Fruit fly (Drosophila melanogaster) whole organism, wandering third instar larva: Measurements from ENCODE around the gene CG2698.

ENCODE experiments used
- Abd-B ChIP-seq: fragments of >200 bp; optimal IDR thresholded peaks from 2 replicates; lab custom pipeline; 2017; ENCODE audit warnings: missing biosample characterization, missing genetic modification characterization
- CG9705 ChIP-seq: fragments of 200-800 bp; sonication (Bioruptor generic); optimal IDR thresholded peaks from 2 replicates; lab custom pipeline; 2018; ENCODE audit warnings: missing biosample characterization, mild to moderate bottlenecking, missing genetic modification characterization
- GATAd ChIP-seq: sonication (Bioruptor generic); optimal IDR thresholded peaks from 2 replicates; lab custom pipeline; 2016; ENCODE audit warnings: missing biosample characterization, missing genetic modification characterization
- HLH106 ChIP-seq: fragments of 200-800 bp; optimal IDR thresholded peaks from 3 replicates; lab custom pipeline; 2019; ENCODE audit warnings: missing biosample characterization, mild to moderate bottlenecking, missing genetic modification characterization, moderate library complexity
- Hnf4 ChIP-seq: fragments of 200-800 bp; sonication (Bioruptor generic); optimal IDR thresholded peaks from 2 replicates; lab custom pipeline; 2016; ENCODE audit warnings: missing biosample characterization, mild to moderate bottlenecking, missing genetic modification characterization
- Hr78 ChIP-seq: fragments of >200 bp; optimal IDR thresholded peaks from 2 replicates; lab custom pipeline; 2017; ENCODE audit warnings: missing biosample characterization, missing genetic modification characterization
- Jra ChIP-seq: sonication (Bioruptor generic); optimal IDR thresholded peaks from 2 replicates; lab custom pipeline; 2016; ENCODE audit warnings: missing biosample characterization, missing genetic modification characterization
- Mio ChIP-seq: sonication (Bioruptor generic); optimal IDR thresholded peaks from 2 replicates; lab custom pipeline; 2016; ENCODE audit warnings: missing biosample characterization, missing genetic modification characterization
- Myc ChIP-seq: fragments of >200 bp; optimal IDR thresholded peaks from 2 replicates; lab custom pipeline; 2017
- N ChIP-seq: fragments of >200 bp; optimal IDR thresholded peaks from 2 replicates; lab custom pipeline; 2018; ENCODE audit warnings: missing biosample characterization, missing external identifiers, missing genetic modification characterization
- Rel ChIP-seq, 2 experiments: fragments of 200-800 bp; sonication (Bioruptor generic) in 1 of 2; optimal IDR thresholded peaks; 2 replicates in 1 of 2; 3 replicates in 1 of 2; lab custom pipeline; 2016 to 2019; ENCODE audit warnings: mild to moderate bottlenecking in 2 of 2, missing biosample characterization in 2 of 2, missing genetic modification characterization in 2 of 2, moderate library complexity in 1 of 2
- Sp1 ChIP-seq: fragments of 200-800 bp; sonication (Bioruptor generic); optimal IDR thresholded peaks from 3 replicates; lab custom pipeline; 2019; ENCODE audit warnings: missing biosample characterization, mild to moderate bottlenecking, missing genetic modification characterization, moderate library complexity
- Vsx2 ChIP-seq: fragments of 200-300, 225-300 bp; sonication (Bioruptor generic); optimal IDR thresholded peaks from 2 replicates; lab custom pipeline; 2018; ENCODE audit warnings: missing biosample characterization, missing genetic modification characterization; ENCODE audit not compliant: partially characterized antibody
- br ChIP-seq: fragments of 200-800 bp; sonication (Bioruptor generic); optimal IDR thresholded peaks from 2 replicates; lab custom pipeline; 2016; ENCODE audit warnings: missing biosample characterization, missing genetic modification characterization
- brk ChIP-seq: fragments of 200-800 bp; sonication (Bioruptor generic); optimal IDR thresholded peaks from 2 replicates; lab custom pipeline; 2016; ENCODE audit warnings: missing biosample characterization, mild to moderate bottlenecking, missing genetic modification characterization
- dl ChIP-seq, 2 experiments: fragments of 175-275, 200-275 bp in 1 of 2; fragments of 200-275 bp in 1 of 2; sonication (Bioruptor generic); optimal IDR thresholded peaks; lab custom pipeline; 2018; ENCODE audit warnings: mild to moderate bottlenecking in 2 of 2, missing biosample characterization in 2 of 2, missing genetic modification characterization in 2 of 2, moderate library complexity in 2 of 2; ENCODE audit not compliant: partially characterized antibody in 2 of 2, insufficient read depth in 1 of 2
- dsf ChIP-seq: sonication (Bioruptor generic); optimal IDR thresholded peaks from 2 replicates; lab custom pipeline; 2016; ENCODE audit warnings: missing biosample characterization, missing genetic modification characterization, borderline replicate concordance
- ey ChIP-seq: fragments of 200-800 bp; sonication (Bioruptor generic); optimal IDR thresholded peaks from 2 replicates; lab custom pipeline; 2016; ENCODE audit warnings: missing biosample characterization, missing genetic modification characterization
- foxo ChIP-seq, 2 experiments: fragments of 200-800 bp; sonication (Bioruptor generic); optimal IDR thresholded peaks; 2 replicates in 1 of 2; 3 replicates in 1 of 2; lab custom pipeline; 2016 to 2017; ENCODE audit warnings: missing biosample characterization in 2 of 2, missing genetic modification characterization in 2 of 2
- fru ChIP-seq: fragments of 200-800 bp; sonication (Bioruptor generic); optimal IDR thresholded peaks from 3 replicates; lab custom pipeline; 2016; ENCODE audit warnings: missing biosample characterization, mild to moderate bottlenecking, missing genetic modification characterization
- h ChIP-seq: fragments of 200-800 bp; sonication (Bioruptor generic); optimal IDR thresholded peaks from 3 replicates; lab custom pipeline; 2016; ENCODE audit warnings: missing biosample characterization, mild to moderate bottlenecking, missing genetic modification characterization
- rgr ChIP-seq: fragments of 200-800 bp; sonication (Bioruptor generic); optimal IDR thresholded peaks from 3 replicates; lab custom pipeline; 2016; ENCODE audit warnings: missing biosample characterization, mild to moderate bottlenecking, missing genetic modification characterization
- sage ChIP-seq: fragments of 200-800 bp; sonication (Bioruptor generic); optimal IDR thresholded peaks from 2 replicates; lab custom pipeline; 2016; ENCODE audit warnings: missing biosample characterization, mild to moderate bottlenecking, missing genetic modification characterization
- sv ChIP-seq: fragments of 200-800 bp; sonication (Bioruptor generic); optimal IDR thresholded peaks from 3 replicates; lab custom pipeline; 2016; ENCODE audit warnings: missing biosample characterization, missing genetic modification characterization
- tai ChIP-seq: sonication (Bioruptor generic); optimal IDR thresholded peaks from 2 replicates; lab custom pipeline; 2016; ENCODE audit warnings: missing biosample characterization, missing genetic modification characterization
- usp ChIP-seq: fragments of >200 bp; optimal IDR thresholded peaks from 2 replicates; lab custom pipeline; 2017; ENCODE audit warnings: missing biosample characterization, missing genetic modification characterization
- woc ChIP-seq: sonication (Bioruptor generic); optimal IDR thresholded peaks from 2 replicates; lab custom pipeline; 2016; ENCODE audit warnings: missing biosample characterization, mild to moderate bottlenecking, missing genetic modification characterization

Gene CG2698

dm6 chr3R:8030151-8030899 is 29.0 kb downstream of the CG2698 start, which contains the start of the genes CG10903 and CG2747:
CG10903 (plus strand) TSS chr3R:8030411.
CG2747 (minus strand) TSS chr3R:8030790.
- TF ChIP-seq rgr (GFP tag; lab: Kevin White, UChicago): peak; percentile 3
- TF ChIP-seq Jra (GFP tag; lab: Kevin White, UChicago): peak; percentile 3
- TF ChIP-seq Myc: peak; percentile 76
- TF ChIP-seq Mio (GFP tag; lab: Kevin White, UChicago): no peak
- TF ChIP-seq brk (GFP tag; lab: Kevin White, UChicago): peak; percentile 26
- TF ChIP-seq Hnf4 (GFP tag; lab: Kevin White, UChicago): peak; percentile 24
- TF ChIP-seq h: peak; percentile 50
- TF ChIP-seq dl (GFP tag; optimal IDR thresholded peaks at IDR 0.05; lab: Kevin White, UChicago; ENCODE audit: insufficient read depth in 1 of 2, partially characterized antibody in 2 of 2): no peak
- no peak for TF ChIP-seq foxo (GFP tag; optimal IDR thresholded peaks at IDR 0.05; lab: Kevin White, UChicago)
- TF ChIP-seq Vsx2 (GFP tag; lab: Kevin White, UChicago): peak; percentile 37
- TF ChIP-seq, all 38 proteins: peak for 7

dm6 chr3R:8032923-8033478 is 31.6 kb downstream of the CG2698 start, which contains the start of the genes CG11035 and unc-45:
CG11035 (minus strand) TSS chr3R:8033009.
unc-45 (plus strand) TSS chr3R:8033301.
- no peak for TF ChIP-seq Abd-B (GFP tag; lab: Kevin White, UChicago)
- TF ChIP-seq sv (GFP tag; lab: Kevin White, UChicago): no peak
- peak; percentile 54 for TF ChIP-seq h
- TF ChIP-seq rgr (GFP tag; lab: Kevin White, UChicago): peak; percentile 17
- no peak for TF ChIP-seq ey
- peak; percentile 66 for TF ChIP-seq Hnf4 (GFP tag; lab: Kevin White, UChicago)
- peak; percentile 55 for TF ChIP-seq Myc
- TF ChIP-seq HLH106 (tag; lab: Kevin White, UChicago): peak; percentile 72
- no peak for TF ChIP-seq tai (GFP tag; lab: Kevin White, UChicago)
- peak; percentile 50 for TF ChIP-seq Sp1
- peak; percentile 13 for TF ChIP-seq brk (GFP tag; lab: Kevin White, UChicago)
- TF ChIP-seq Jra (GFP tag; lab: Kevin White, UChicago): peak; percentile 46
- TF ChIP-seq woc (GFP tag; lab: Kevin White, UChicago): peak; percentile 83
- peak in 1 of 2 experiments; percentile 48 for TF ChIP-seq foxo (GFP tag; optimal IDR thresholded peaks at IDR 0.05; lab: Kevin White, UChicago)
- peak; percentile 54 for TF ChIP-seq sage (GFP tag; lab: Kevin White, UChicago)
- TF ChIP-seq Hr78 (GFP tag; lab: Kevin White, UChicago): no peak
- TF ChIP-seq dsf (GFP tag; lab: Kevin White, UChicago): peak; percentile 10
- TF ChIP-seq dl (GFP tag; optimal IDR thresholded peaks at IDR 0.05; lab: Kevin White, UChicago; ENCODE audit: insufficient read depth in 1 of 2, partially characterized antibody in 2 of 2): no peak
- peak; percentile 37 for TF ChIP-seq fru (GFP tag; lab: Kevin White, UChicago)
- TF ChIP-seq Rel (GFP tag; optimal IDR thresholded peaks at IDR 0.05; lab: Kevin White, UChicago): no peak
- peak; percentile 23 for TF ChIP-seq Rel (tag; optimal IDR thresholded peaks at IDR 0.05; lab: Kevin White, UChicago)
- TF ChIP-seq CG9705 (GFP tag; lab: Kevin White, UChicago): peak; percentile 8
- TF ChIP-seq, all 38 proteins: peak for 15

dm6 chr3R:8037896-8038295 is 36.5 kb downstream of the CG2698 start:
- TF ChIP-seq foxo (GFP tag; optimal IDR thresholded peaks at IDR 0.05; lab: Kevin White, UChicago) (peak in 1 of 2 experiments; percentile 53), h (peak; percentile 23), Hr78 (GFP tag; lab: Kevin White, UChicago) (no peak), Hnf4 (GFP tag; lab: Kevin White, UChicago) (peak; percentile 27), br (GFP tag; lab: Kevin White, UChicago) (peak; percentile 1), fru (GFP tag; lab: Kevin White, UChicago) (peak; percentile 46), GATAd (GFP tag; lab: Kevin White, UChicago) (no peak), rgr (GFP tag; lab: Kevin White, UChicago) (peak; percentile 48), N (GFP tag; lab: Kevin White, UChicago) (no peak), HLH106 (tag; lab: Kevin White, UChicago) (peak; percentile 42)

dm6 chr3R:8038927-8039326 is 37.6 kb downstream of the CG2698 start:
- TF ChIP-seq usp (GFP tag; lab: Kevin White, UChicago) (no peak), CG9705 (GFP tag; lab: Kevin White, UChicago) (no peak), Sp1 (no peak), sv (GFP tag; lab: Kevin White, UChicago) (no peak)
